Worm (Caenorhabditis elegans) whole organism, late embryonic: ENCODE measurements around the gene sbds-1.

ENCODE experiments used
- C08G9.2 ChIP-seq: sonication (generic microtip); optimal IDR thresholded peaks from 2 replicates; lab custom pipeline; 2016; ENCODE audit warnings: mild to moderate bottlenecking, missing genetic modification characterization, moderate library complexity, missing compliant biosample characterization
- F13H6.1 ChIP-seq: sonication (generic microtip); optimal IDR thresholded peaks from 2 replicates; lab custom pipeline; 2016; ENCODE audit warnings: missing genetic modification characterization, missing compliant biosample characterization
- K09A11.1 ChIP-seq: sonication (generic microtip); optimal IDR thresholded peaks from 2 replicates; lab custom pipeline; 2017; ENCODE audit warnings: antibody characterized with exemption, mild to moderate bottlenecking, missing genetic modification characterization, missing compliant biosample characterization; ENCODE audit not compliant: insufficient read depth
- T23F11.4 ChIP-seq: fragments of 200-800 bp; sonication (Bioruptor generic); optimal IDR thresholded peaks from 2 replicates; lab custom pipeline; 2018; ENCODE audit warnings: mild to moderate bottlenecking, missing genetic modification characterization, missing compliant biosample characterization
- Y22D7AL.16 ChIP-seq: sonication (generic microtip); optimal IDR thresholded peaks from 2 replicates; lab custom pipeline; 2016; ENCODE audit warnings: missing genetic modification characterization, missing compliant biosample characterization
- ahr-1 ChIP-seq: sonication (generic microtip); optimal IDR thresholded peaks from 2 replicates; lab custom pipeline; 2016; ENCODE audit warnings: missing genetic modification characterization, missing compliant biosample characterization
- ceh-14 ChIP-seq: sonication (generic microtip); optimal IDR thresholded peaks from 2 replicates; lab custom pipeline; 2016; ENCODE audit warnings: missing genotype, missing genetic modification characterization, missing compliant biosample characterization
- ceh-2 ChIP-seq: sonication (generic microtip); optimal IDR thresholded peaks from 2 replicates; lab custom pipeline; 2016; ENCODE audit warnings: missing genotype, missing genetic modification characterization, missing compliant biosample characterization
- ceh-22 ChIP-seq: sonication (generic microtip); optimal IDR thresholded peaks from 2 replicates; lab custom pipeline; 2017; ENCODE audit warnings: missing biosample characterization, missing genetic modification characterization
- ceh-24 ChIP-seq: sonication (generic microtip); optimal IDR thresholded peaks from 2 replicates; lab custom pipeline; 2016; ENCODE audit warnings: mild to moderate bottlenecking, missing genetic modification characterization, missing compliant biosample characterization
- ceh-30 ChIP-seq: fragments of 150-350 bp; optimal IDR thresholded peaks from 2 replicates; lab custom pipeline; 2014; ENCODE audit warnings: missing biosample characterization, missing genetic modification characterization
- ceh-31 ChIP-seq: sonication (generic microtip); optimal IDR thresholded peaks from 2 replicates; lab custom pipeline; 2016; ENCODE audit warnings: missing genetic modification characterization, missing compliant biosample characterization
- ceh-34 ChIP-seq: sonication (generic microtip); optimal IDR thresholded peaks from 2 replicates; lab custom pipeline; 2016; ENCODE audit warnings: mild to moderate bottlenecking, missing genetic modification characterization, missing compliant biosample characterization
- che-1 ChIP-seq: sonication (generic microtip); optimal IDR thresholded peaks from 2 replicates; lab custom pipeline; 2016; ENCODE audit warnings: mild to moderate bottlenecking, missing genetic modification characterization, missing compliant biosample characterization
- dmd-4 ChIP-seq: sonication (generic microtip); optimal IDR thresholded peaks from 2 replicates; lab custom pipeline; 2016; ENCODE audit warnings: borderline replicate concordance, missing genetic modification characterization, missing compliant biosample characterization
- dve-1 ChIP-seq: sonication (generic microtip); optimal IDR thresholded peaks from 2 replicates; lab custom pipeline; 2017; ENCODE audit warnings: antibody characterized with exemption, mild to moderate bottlenecking, missing genetic modification characterization, missing compliant biosample characterization
- elt-2 ChIP-seq: sonication (generic microtip); optimal IDR thresholded peaks from 2 replicates; lab custom pipeline; 2016; ENCODE audit warnings: missing genetic modification reagents, missing genetic modification characterization, missing compliant biosample characterization
- elt-4 ChIP-seq: sonication (generic microtip); optimal IDR thresholded peaks from 2 replicates; lab custom pipeline; 2016; ENCODE audit warnings: missing genetic modification characterization, missing compliant biosample characterization
- ets-4 ChIP-seq: sonication (generic microtip); optimal IDR thresholded peaks from 2 replicates; lab custom pipeline; 2016; ENCODE audit warnings: missing genetic modification characterization, missing compliant biosample characterization
- eyg-1 ChIP-seq: sonication (generic microtip); optimal IDR thresholded peaks from 2 replicates; lab custom pipeline; 2016; ENCODE audit warnings: missing genotype, missing genetic modification characterization, missing compliant biosample characterization
- fax-1 ChIP-seq: sonication (generic microtip); optimal IDR thresholded peaks from 2 replicates; lab custom pipeline; 2016; ENCODE audit warnings: missing genotype, missing genetic modification characterization, missing compliant biosample characterization
- fkh-10 ChIP-seq: fragments of 150-350 bp; optimal IDR thresholded peaks from 2 replicates; lab custom pipeline; 2014; ENCODE audit warnings: missing biosample characterization, missing genetic modification reagents, missing genetic modification characterization
- hlh-13 ChIP-seq: fragments of 200-800 bp; sonication (Bioruptor generic); optimal IDR thresholded peaks from 2 replicates; lab custom pipeline; 2018; ENCODE audit warnings: mild to moderate bottlenecking, missing genetic modification characterization, missing compliant biosample characterization
- hlh-30 ChIP-seq: sonication (generic microtip); optimal IDR thresholded peaks from 2 replicates; lab custom pipeline; 2017; ENCODE audit warnings: antibody characterized with exemption, missing genetic modification characterization, missing compliant biosample characterization; ENCODE audit not compliant: insufficient read depth
- hlh-6 ChIP-seq: sonication (generic microtip); optimal IDR thresholded peaks from 2 replicates; lab custom pipeline; 2016; ENCODE audit warnings: missing genotype, missing genetic modification characterization, missing compliant biosample characterization
- hlh-8 ChIP-seq: sonication (generic microtip); optimal IDR thresholded peaks from 2 replicates; lab custom pipeline; 2016; ENCODE audit warnings: missing genotype, missing genetic modification characterization, missing compliant biosample characterization
- lim-6 ChIP-seq: sonication (generic microtip); optimal IDR thresholded peaks from 2 replicates; lab custom pipeline; 2016; ENCODE audit warnings: missing genetic modification characterization, missing compliant biosample characterization
- lin-11 ChIP-seq: fragments of 200-800 bp; sonication (Bioruptor generic); optimal IDR thresholded peaks from 2 replicates; lab custom pipeline; 2018; ENCODE audit warnings: mild to moderate bottlenecking, missing genetic modification characterization, missing compliant biosample characterization
- madf-2 ChIP-seq: sonication (generic microtip); optimal IDR thresholded peaks from 2 replicates; lab custom pipeline; 2017; ENCODE audit warnings: missing genetic modification characterization, missing compliant biosample characterization
- mec-3 ChIP-seq: sonication (generic microtip); optimal IDR thresholded peaks from 2 replicates; lab custom pipeline; 2016; ENCODE audit warnings: borderline replicate concordance, missing genetic modification characterization, missing compliant biosample characterization
- npax-4 ChIP-seq: sonication (generic microtip); optimal IDR thresholded peaks from 2 replicates; lab custom pipeline; 2016; ENCODE audit warnings: missing genetic modification characterization, missing compliant biosample characterization
- odd-2 ChIP-seq: sonication (generic microtip); optimal IDR thresholded peaks from 2 replicates; lab custom pipeline; 2017; ENCODE audit warnings: antibody characterized with exemption, mild to moderate bottlenecking, missing genetic modification characterization, missing compliant biosample characterization
- pat-9 ChIP-seq: fragments of 200-800 bp; sonication (Bioruptor generic); optimal IDR thresholded peaks from 2 replicates; lab custom pipeline; 2018; ENCODE audit warnings: mild to moderate bottlenecking, missing genetic modification characterization, moderate library complexity, missing compliant biosample characterization
- pax-1 ChIP-seq: fragments of 150-350 bp; optimal IDR thresholded peaks from 2 replicates; lab custom pipeline; 2014; ENCODE audit warnings: missing biosample characterization, missing genetic modification characterization
- pha-2 ChIP-seq: sonication (generic microtip); optimal IDR thresholded peaks from 2 replicates; lab custom pipeline; 2017; ENCODE audit warnings: mild to moderate bottlenecking, missing genetic modification characterization, missing compliant biosample characterization
- pqm-1 ChIP-seq: sonication (generic microtip); optimal IDR thresholded peaks from 2 replicates; lab custom pipeline; 2016; ENCODE audit warnings: missing genetic modification characterization, missing compliant biosample characterization
- ref-2 ChIP-seq: sonication (generic microtip); optimal IDR thresholded peaks from 2 replicates; lab custom pipeline; 2016; ENCODE audit warnings: missing genetic modification characterization, missing compliant biosample characterization
- rnt-1 ChIP-seq: sonication (generic microtip); optimal IDR thresholded peaks from 2 replicates; lab custom pipeline; 2016; ENCODE audit warnings: missing genetic modification characterization, missing compliant biosample characterization
- sdc-2 ChIP-seq: sonication (generic microtip); optimal IDR thresholded peaks from 2 replicates; lab custom pipeline; 2016; ENCODE audit warnings: missing genotype, missing genetic modification characterization, missing compliant biosample characterization
- sox-2 ChIP-seq: fragments of 200-800 bp; sonication (Bioruptor generic); IDR thresholded peaks from 2 replicates; pipeline ENCODE4 v1.3.6; 2022; ENCODE audit warnings: missing genetic modification reagents, missing genetic modification characterization, missing compliant biosample characterization
- sox-4 ChIP-seq: sonication (generic microtip); optimal IDR thresholded peaks from 2 replicates; lab custom pipeline; 2017; ENCODE audit warnings: mild to moderate bottlenecking, missing genetic modification characterization, inconsistent platforms, missing compliant biosample characterization
- tbx-7 ChIP-seq: sonication (generic microtip); optimal IDR thresholded peaks from 2 replicates; lab custom pipeline; 2016; ENCODE audit warnings: missing genotype, missing genetic modification characterization, missing compliant biosample characterization
- unc-3 ChIP-seq, 2 experiments: fragments of 200-800 bp in 1 of 2; sonication (Bioruptor generic) in 1 of 2; sonication (generic microtip) in 1 of 2; conservative IDR thresholded peaks in 1 of 2; optimal IDR thresholded peaks in 1 of 2; 2 replicates each; pipeline versions ENCODE4 v1.3.6 to Lab custom; 2016 to 2022; ENCODE audit warnings: missing compliant biosample characterization in 2 of 2, missing genetic modification characterization in 2 of 2, missing genetic modification reagents in 1 of 2
- unc-42 ChIP-seq: sonication (generic microtip); optimal IDR thresholded peaks from 2 replicates; lab custom pipeline; 2016; ENCODE audit warnings: missing genotype, missing genetic modification characterization, missing compliant biosample characterization
- ztf-16 ChIP-seq: sonication (generic microtip); optimal IDR thresholded peaks from 2 replicates; lab custom pipeline; 2017; ENCODE audit warnings: missing genetic modification characterization, missing compliant biosample characterization

The sbds-1 gene

DNA sequence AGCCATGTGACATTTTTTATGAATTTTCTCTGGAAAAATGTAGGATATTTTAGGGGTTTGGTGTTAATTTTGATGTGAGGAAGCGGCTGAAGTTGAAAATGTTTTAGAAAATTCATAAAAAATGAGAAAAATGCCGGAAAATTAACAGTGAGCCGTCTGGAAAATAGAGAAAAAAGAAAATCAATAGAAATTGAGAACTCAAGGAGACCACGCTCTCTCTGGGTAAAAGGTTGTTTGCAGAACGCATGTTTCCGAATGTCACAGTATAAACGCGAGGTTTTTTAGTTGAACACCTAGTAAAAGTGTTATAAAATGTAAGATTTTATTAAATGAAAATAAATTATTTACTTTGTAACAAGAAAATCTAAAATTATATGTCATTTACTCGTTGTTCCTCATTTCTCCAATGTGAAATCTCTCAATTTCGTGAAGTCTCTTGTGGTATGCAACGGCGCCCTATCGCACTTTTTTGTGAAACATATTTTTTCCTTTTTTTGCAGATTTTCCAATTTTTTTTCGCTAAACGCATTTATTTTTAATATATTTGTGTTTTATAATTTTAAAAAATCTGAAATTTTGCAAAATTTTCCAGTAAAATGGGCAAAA lies 2.1 kb upstream of the sbds-1 start, which contains the start of the genes tag-266 and tag-267 (continued):
- TF ChIP-seq unc-42 (tag; lab: Kevin White, UChicago) (peak; percentile 66), pat-9 (no peak), elt-4 (no peak), ceh-2 (tag; lab: Kevin White, UChicago) (peak; percentile 89), unc-3 (GFP tag; conservative IDR thresholded peaks at IDR 0.05; lab: Robert Waterston, UW) (peak; percentile 56; the same call in 1 of the 2 replicates), unc-3 (tag; optimal IDR thresholded peaks at IDR 0.05; lab: Kevin White, UChicago) (peak; percentile 93), sox-4 (peak; percentile 31), npax-4 (peak; percentile 21), T23F11.4 (peak; percentile 2), dve-1 (tag; lab: Kevin White, UChicago) (no peak), che-1 (tag; lab: Kevin White, UChicago) (peak; percentile 24), ceh-30 (no peak), ceh-31 (tag; lab: Kevin White, UChicago) (peak; percentile 95), hlh-13 (GFP tag; lab: Kevin White, UChicago) (no peak), eyg-1 (tag; lab: Kevin White, UChicago) (peak; percentile 61), C08G9.2 (tag; lab: Kevin White, UChicago) (peak; percentile 84), ceh-22 (tag; lab: Kevin White, UChicago) (no peak), ceh-24 (tag; lab: Kevin White, UChicago) (peak; percentile 42), elt-2 (peak; percentile 94), pax-1 (tag; lab: Kevin White, UChicago) (no peak), ahr-1 (tag; lab: Kevin White, UChicago) (peak; percentile 94), Y22D7AL.16 (tag; lab: Kevin White, UChicago) (peak; percentile 51), sdc-2 (peak; percentile 17), lin-11 (tag; lab: Kevin White, UChicago) (no peak), ceh-14 (peak; percentile 87), ref-2 (tag; lab: Kevin White, UChicago) (peak; percentile 95), sox-2 (GFP tag; lab: Robert Waterston, UW) (no peak), tbx-7 (tag; lab: Kevin White, UChicago) (peak; percentile 87), mec-3 (tag; lab: Kevin White, UChicago) (peak; percentile 25), dmd-4 (no peak), F13H6.1 (tag; lab: Kevin White, UChicago) (peak; percentile 75), fkh-10 (GFP tag; lab: Kevin White, UChicago) (no peak), pha-2 (tag; lab: Kevin White, UChicago) (peak; percentile 85), hlh-30 (no peak)

DNA sequence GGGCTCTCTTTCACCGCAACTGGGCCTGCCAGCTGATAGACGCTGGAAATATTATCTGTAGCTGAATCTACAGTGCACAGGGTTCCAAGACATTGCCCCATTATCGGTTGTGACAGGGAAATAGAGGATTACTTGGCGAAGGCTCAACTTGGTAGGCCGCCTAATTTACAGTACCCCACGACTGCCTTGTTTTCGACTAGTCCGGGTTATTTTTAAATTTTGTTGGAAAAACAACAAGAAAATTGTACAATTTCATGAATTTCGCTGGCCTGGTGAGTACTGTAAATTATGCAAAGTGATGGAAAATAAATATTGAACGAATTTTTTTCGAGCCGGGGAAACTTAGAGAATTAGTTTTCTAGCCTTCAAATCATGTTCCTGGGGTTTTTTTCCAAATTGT lies 2.2 kb downstream of the sbds-1 start, which contains the start of gene T19C3.7:
T19C3.7 (minus strand) TSS at position 101 of the 400 bp plus-strand sequence.
- TF ChIP-seq F13H6.1 (tag; lab: Kevin White, UChicago) (no peak), rnt-1 (no peak), K09A11.1 (tag; lab: Kevin White, UChicago) (no peak), pax-1 (tag; lab: Kevin White, UChicago) (no peak), lim-6 (tag; lab: Kevin White, UChicago) (no peak), fkh-10 (GFP tag; lab: Kevin White, UChicago) (no peak), ceh-22 (tag; lab: Kevin White, UChicago) (no peak), elt-4 (no peak), hlh-8 (tag; lab: Kevin White, UChicago) (no peak), madf-2 (tag; lab: Kevin White, UChicago) (no peak), ceh-24 (tag; lab: Kevin White, UChicago) (no peak), sox-4 (no peak), fax-1 (no peak), ceh-34 (tag; lab: Kevin White, UChicago) (no peak), ets-4 (tag; lab: Kevin White, UChicago) (no peak), ztf-16 (tag; lab: Kevin White, UChicago) (no peak), Y22D7AL.16 (tag; lab: Kevin White, UChicago) (no peak), pqm-1 (tag; lab: Kevin White, UChicago) (no peak), hlh-6 (tag; lab: Kevin White, UChicago) (no peak), odd-2 (tag; lab: Kevin White, UChicago) (no peak)
